Worm (Caenorhabditis elegans) whole organism, late embryonic: ENCODE measurements around the gene mob-1.

Source experiments
- F13H6.1 ChIP-seq: sonication (generic microtip); optimal IDR thresholded peaks from 2 replicates; lab custom pipeline; 2016; ENCODE audit warnings: missing genetic modification characterization, missing compliant biosample characterization
- K02D7.2 ChIP-seq: sonication (generic microtip); optimal IDR thresholded peaks from 2 replicates; lab custom pipeline; 2017; ENCODE audit warnings: mild to moderate bottlenecking, missing genetic modification characterization, missing compliant biosample characterization
- K09A11.1 ChIP-seq: sonication (generic microtip); optimal IDR thresholded peaks from 2 replicates; lab custom pipeline; 2017; ENCODE audit warnings: antibody characterized with exemption, mild to moderate bottlenecking, missing genetic modification characterization, missing compliant biosample characterization; ENCODE audit not compliant: insufficient read depth
- T23F11.4 ChIP-seq: fragments of 200-800 bp; sonication (Bioruptor generic); optimal IDR thresholded peaks from 2 replicates; lab custom pipeline; 2018; ENCODE audit warnings: mild to moderate bottlenecking, missing genetic modification characterization, missing compliant biosample characterization
- Y22D7AL.16 ChIP-seq: sonication (generic microtip); optimal IDR thresholded peaks from 2 replicates; lab custom pipeline; 2016; ENCODE audit warnings: missing genetic modification characterization, missing compliant biosample characterization
- ahr-1 ChIP-seq: sonication (generic microtip); optimal IDR thresholded peaks from 2 replicates; lab custom pipeline; 2016; ENCODE audit warnings: missing genetic modification characterization, missing compliant biosample characterization
- ama-1 ChIP-seq: fragments of 150-350 bp; optimal IDR thresholded peaks from 2 replicates; lab custom pipeline; 2014
- ceh-14 ChIP-seq: sonication (generic microtip); optimal IDR thresholded peaks from 2 replicates; lab custom pipeline; 2016; ENCODE audit warnings: missing genotype, missing genetic modification characterization, missing compliant biosample characterization
- ceh-18 ChIP-seq: sonication (generic microtip); optimal IDR thresholded peaks from 2 replicates; lab custom pipeline; 2016; ENCODE audit warnings: missing genetic modification characterization, missing compliant biosample characterization
- ceh-2 ChIP-seq: sonication (generic microtip); optimal IDR thresholded peaks from 2 replicates; lab custom pipeline; 2016; ENCODE audit warnings: missing genotype, missing genetic modification characterization, missing compliant biosample characterization
- ceh-24 ChIP-seq: sonication (generic microtip); optimal IDR thresholded peaks from 2 replicates; lab custom pipeline; 2016; ENCODE audit warnings: mild to moderate bottlenecking, missing genetic modification characterization, missing compliant biosample characterization
- ceh-30 ChIP-seq: fragments of 150-350 bp; optimal IDR thresholded peaks from 2 replicates; lab custom pipeline; 2014; ENCODE audit warnings: missing biosample characterization, missing genetic modification characterization
- ceh-31 ChIP-seq: sonication (generic microtip); optimal IDR thresholded peaks from 2 replicates; lab custom pipeline; 2016; ENCODE audit warnings: missing genetic modification characterization, missing compliant biosample characterization
- ceh-45 ChIP-seq: fragments of 200-800 bp; sonication (Bioruptor generic); IDR thresholded peaks from 2 replicates; pipeline ENCODE4 v1.3.6; 2022; ENCODE audit warnings: missing genetic modification reagents, missing genetic modification characterization, missing compliant biosample characterization
- ceh-48 ChIP-seq: sonication (generic microtip); optimal IDR thresholded peaks from 2 replicates; lab custom pipeline; 2016; ENCODE audit warnings: missing genetic modification characterization, inconsistent platforms, missing compliant biosample characterization
- ceh-6 ChIP-seq: fragments of 200-800 bp; sonication (Bioruptor generic); optimal IDR thresholded peaks from 2 replicates; lab custom pipeline; 2018; ENCODE audit warnings: mild to moderate bottlenecking, missing genetic modification characterization, missing compliant biosample characterization
- ceh-9 ChIP-seq: sonication (generic microtip); optimal IDR thresholded peaks from 2 replicates; lab custom pipeline; 2016; ENCODE audit warnings: mild to moderate bottlenecking, missing genetic modification characterization, inconsistent platforms, missing compliant biosample characterization
- elt-4 ChIP-seq: sonication (generic microtip); optimal IDR thresholded peaks from 2 replicates; lab custom pipeline; 2016; ENCODE audit warnings: missing genetic modification characterization, missing compliant biosample characterization
- fax-1 ChIP-seq: sonication (generic microtip); optimal IDR thresholded peaks from 2 replicates; lab custom pipeline; 2016; ENCODE audit warnings: missing genotype, missing genetic modification characterization, missing compliant biosample characterization
- fkh-6 ChIP-seq: sonication (generic microtip); optimal IDR thresholded peaks from 2 replicates; lab custom pipeline; 2016; ENCODE audit warnings: missing genetic modification characterization, missing compliant biosample characterization
- gmeb-2 ChIP-seq: sonication (generic microtip); optimal IDR thresholded peaks from 2 replicates; lab custom pipeline; 2016; ENCODE audit warnings: missing genetic modification characterization, inconsistent platforms, missing compliant biosample characterization
- hlh-15 ChIP-seq: sonication (generic microtip); optimal IDR thresholded peaks from 2 replicates; lab custom pipeline; 2016; ENCODE audit warnings: missing genetic modification characterization, missing compliant biosample characterization
- hlh-6 ChIP-seq: sonication (generic microtip); optimal IDR thresholded peaks from 2 replicates; lab custom pipeline; 2016; ENCODE audit warnings: missing genotype, missing genetic modification characterization, missing compliant biosample characterization
- lin-11 ChIP-seq: fragments of 200-800 bp; sonication (Bioruptor generic); optimal IDR thresholded peaks from 2 replicates; lab custom pipeline; 2018; ENCODE audit warnings: mild to moderate bottlenecking, missing genetic modification characterization, missing compliant biosample characterization
- madf-2 ChIP-seq: sonication (generic microtip); optimal IDR thresholded peaks from 2 replicates; lab custom pipeline; 2017; ENCODE audit warnings: missing genetic modification characterization, missing compliant biosample characterization
- mec-3 ChIP-seq: sonication (generic microtip); optimal IDR thresholded peaks from 2 replicates; lab custom pipeline; 2016; ENCODE audit warnings: borderline replicate concordance, missing genetic modification characterization, missing compliant biosample characterization
- npax-4 ChIP-seq: sonication (generic microtip); optimal IDR thresholded peaks from 2 replicates; lab custom pipeline; 2016; ENCODE audit warnings: missing genetic modification characterization, missing compliant biosample characterization
- pax-1 ChIP-seq: fragments of 150-350 bp; optimal IDR thresholded peaks from 2 replicates; lab custom pipeline; 2014; ENCODE audit warnings: missing biosample characterization, missing genetic modification characterization
- pha-4 ChIP-seq: fragments of 150-350 bp; optimal IDR thresholded peaks from 2 replicates; lab custom pipeline; 2018; ENCODE audit warnings: missing biosample characterization, missing genetic modification reagents, missing genetic modification characterization
- pqm-1 ChIP-seq: sonication (generic microtip); optimal IDR thresholded peaks from 2 replicates; lab custom pipeline; 2016; ENCODE audit warnings: missing genetic modification characterization, missing compliant biosample characterization
- pros-1 ChIP-seq: fragments of 150-350 bp; optimal IDR thresholded peaks from 2 replicates; lab custom pipeline; 2014; ENCODE audit warnings: missing biosample characterization, missing genetic modification reagents, missing genetic modification characterization
- rnt-1 ChIP-seq: sonication (generic microtip); optimal IDR thresholded peaks from 2 replicates; lab custom pipeline; 2016; ENCODE audit warnings: missing genetic modification characterization, missing compliant biosample characterization
- sdc-2 ChIP-seq: sonication (generic microtip); optimal IDR thresholded peaks from 2 replicates; lab custom pipeline; 2016; ENCODE audit warnings: missing genotype, missing genetic modification characterization, missing compliant biosample characterization
- sox-2 ChIP-seq: fragments of 200-800 bp; sonication (Bioruptor generic); IDR thresholded peaks from 2 replicates; pipeline ENCODE4 v1.3.6; 2022; ENCODE audit warnings: missing genetic modification reagents, missing genetic modification characterization, missing compliant biosample characterization
- sox-4 ChIP-seq: sonication (generic microtip); optimal IDR thresholded peaks from 2 replicates; lab custom pipeline; 2017; ENCODE audit warnings: mild to moderate bottlenecking, missing genetic modification characterization, inconsistent platforms, missing compliant biosample characterization
- syd-9 ChIP-seq: sonication (generic microtip); optimal IDR thresholded peaks from 2 replicates; lab custom pipeline; 2016; ENCODE audit warnings: mild to moderate bottlenecking, missing genetic modification characterization, moderate library complexity, missing compliant biosample characterization
- tbx-2 ChIP-seq: sonication (generic microtip); optimal IDR thresholded peaks from 2 replicates; lab custom pipeline; 2016; ENCODE audit warnings: missing genetic modification characterization, missing compliant biosample characterization
- ttx-3 ChIP-seq: sonication (generic microtip); optimal IDR thresholded peaks from 2 replicates; lab custom pipeline; 2016; ENCODE audit warnings: missing genetic modification reagents, missing genetic modification characterization, missing compliant biosample characterization
- unc-3 ChIP-seq, 2 experiments: fragments of 200-800 bp in 1 of 2; sonication (Bioruptor generic) in 1 of 2; sonication (generic microtip) in 1 of 2; conservative IDR thresholded peaks in 1 of 2; optimal IDR thresholded peaks in 1 of 2; 2 replicates each; pipeline versions ENCODE4 v1.3.6 to Lab custom; 2016 to 2022; ENCODE audit warnings: missing compliant biosample characterization in 2 of 2, missing genetic modification characterization in 2 of 2, missing genetic modification reagents in 1 of 2
- unc-55 ChIP-seq: sonication (generic microtip); optimal IDR thresholded peaks from 2 replicates; lab custom pipeline; 2017; ENCODE audit warnings: missing biosample characterization, missing genetic modification reagents, missing genetic modification characterization

The mob-1 gene

ce11 chrIV:11903676-11904075, 43.3 kb downstream of the mob-1 start:
- TF ChIP-seq gmeb-2 (tag; lab: Kevin White, UChicago), result no peak
- no peak for TF ChIP-seq npax-4 (tag; lab: Kevin White, UChicago)
- TF ChIP-seq ahr-1 (tag; lab: Kevin White, UChicago), result no peak
- no peak for TF ChIP-seq hlh-15
- TF ChIP-seq ceh-31 (tag; lab: Kevin White, UChicago), result no peak
- TF ChIP-seq pqm-1 (tag; lab: Kevin White, UChicago), result no peak
- no peak for TF ChIP-seq ceh-18
- no peak for TF ChIP-seq syd-9 (tag; lab: Kevin White, UChicago)
- no peak for TF ChIP-seq tbx-2 (tag; lab: Kevin White, UChicago)
- no peak for TF ChIP-seq lin-11
- no peak for TF ChIP-seq ceh-9 (tag; lab: Kevin White, UChicago)
- no peak for TF ChIP-seq sdc-2 (tag; lab: Kevin White, UChicago)
- no peak for TF ChIP-seq ceh-6 (GFP tag; lab: Kevin White, UChicago)
- TF ChIP-seq ama-1 (lab: Kevin White, UChicago), result no peak
- TF ChIP-seq sox-2 (GFP tag; lab: Robert Waterston, UW), result no peak
- TF ChIP-seq hlh-6 (tag; lab: Kevin White, UChicago), result no peak
- no peak for TF ChIP-seq F13H6.1
- no peak for TF ChIP-seq K02D7.2 (tag; lab: Kevin White, UChicago)
- no peak for TF ChIP-seq pros-1 (tag; lab: Kevin White, UChicago)
- no peak for TF ChIP-seq madf-2
- TF ChIP-seq, all 69 proteins: peak for 0

- no peak for TF ChIP-seq ceh-48 (tag; lab: Kevin White, UChicago)
- no peak for TF ChIP-seq ceh-24 (tag; lab: Kevin White, UChicago)
- TF ChIP-seq rnt-1 (tag; lab: Kevin White, UChicago), result no peak
- TF ChIP-seq syd-9 (tag; lab: Kevin White, UChicago), result no peak
- no peak for TF ChIP-seq unc-55 (GFP tag; lab: Kevin White, UChicago)
- TF ChIP-seq, all 69 proteins: peak for 0
Measured at ce11 chrIV:11908733-11909132, 48.4 kb downstream of the mob-1 start.

- TF ChIP-seq elt-4 (tag; lab: Kevin White, UChicago) (no peak), Y22D7AL.16 (tag; lab: Kevin White, UChicago) (no peak), pha-4 (tag; lab: Kevin White, UChicago) (no peak), ahr-1 (tag; lab: Kevin White, UChicago) (no peak), K09A11.1 (tag; lab: Kevin White, UChicago) (no peak), ceh-2 (tag; lab: Kevin White, UChicago) (no peak), ceh-14 (tag; lab: Kevin White, UChicago) (no peak), sox-4 (no peak), T23F11.4 (GFP tag; lab: Kevin White, UChicago) (no peak), ceh-31 (tag; lab: Kevin White, UChicago) (no peak), fax-1 (tag; lab: Kevin White, UChicago) (no peak), unc-55 (GFP tag; lab: Kevin White, UChicago) (no peak), ceh-30 (no peak), ttx-3 (no peak), mec-3 (tag; lab: Kevin White, UChicago) (no peak), fkh-6 (tag; lab: Kevin White, UChicago) (no peak), pax-1 (no peak), ceh-45 (GFP tag; lab: Robert Waterston, UW) (no peak), unc-3 (GFP tag; conservative IDR thresholded peaks at IDR 0.05; lab: Robert Waterston, UW) (no peak), unc-3 (tag; optimal IDR thresholded peaks at IDR 0.05; lab: Kevin White, UChicago) (no peak), tbx-2 (tag; lab: Kevin White, UChicago) (no peak)
Measured at ce11 chrIV:11911723-11912122, 51.4 kb downstream of the mob-1 start, which contains the start of gene VZK822L.2. TSS of gene VZK822L.2 (plus strand) at chrIV:11912023.
